Fruit fly (Drosophila melanogaster) whole organism, wandering third instar larva: ENCODE results near the gene CG31663.
A peak's percentile ranks its signal among the peaks of the same experiment; 100 is the strongest.

Experiments used
- Abd-B ChIP-seq: fragments of >200 bp; optimal IDR thresholded peaks from 2 replicates; lab custom pipeline; 2017; ENCODE audit warnings: missing biosample characterization, missing genetic modification characterization
- CG32264 ChIP-seq: fragments of 200-800 bp; sonication (Bioruptor generic); optimal IDR thresholded peaks from 2 replicates; lab custom pipeline; 2016; ENCODE audit warnings: missing biosample characterization, missing genetic modification characterization
- CG9705 ChIP-seq: fragments of 200-800 bp; sonication (Bioruptor generic); optimal IDR thresholded peaks from 2 replicates; lab custom pipeline; 2018; ENCODE audit warnings: missing biosample characterization, mild to moderate bottlenecking, missing genetic modification characterization
- CrebA ChIP-seq: fragments of 200-800 bp; sonication (Bioruptor generic); optimal IDR thresholded peaks from 2 replicates; lab custom pipeline; 2016; ENCODE audit warnings: missing biosample characterization, mild to moderate bottlenecking, missing genetic modification characterization, borderline replicate concordance
- Dfd ChIP-seq: fragments of >200 bp; optimal IDR thresholded peaks from 2 replicates; lab custom pipeline; 2017; ENCODE audit warnings: missing biosample characterization, missing genetic modification characterization
- GATAd ChIP-seq: sonication (Bioruptor generic); optimal IDR thresholded peaks from 2 replicates; lab custom pipeline; 2016; ENCODE audit warnings: missing biosample characterization, missing genetic modification characterization
- Hnf4 ChIP-seq: fragments of 200-800 bp; sonication (Bioruptor generic); optimal IDR thresholded peaks from 2 replicates; lab custom pipeline; 2016; ENCODE audit warnings: missing biosample characterization, mild to moderate bottlenecking, missing genetic modification characterization
- Hr78 ChIP-seq: fragments of >200 bp; optimal IDR thresholded peaks from 2 replicates; lab custom pipeline; 2017; ENCODE audit warnings: missing biosample characterization, missing genetic modification characterization
- Hr83 ChIP-seq: fragments of 200-300 bp; sonication (Bioruptor generic); optimal IDR thresholded peaks from 2 replicates; lab custom pipeline; 2016; ENCODE audit warnings: missing biosample characterization, mild to moderate bottlenecking, missing genetic modification characterization, moderate library complexity; ENCODE audit not compliant: poor library complexity, severe bottlenecking
- Jra ChIP-seq: sonication (Bioruptor generic); optimal IDR thresholded peaks from 2 replicates; lab custom pipeline; 2016; ENCODE audit warnings: missing biosample characterization, missing genetic modification characterization
- Myc ChIP-seq: fragments of >200 bp; optimal IDR thresholded peaks from 2 replicates; lab custom pipeline; 2017
- N ChIP-seq: fragments of >200 bp; optimal IDR thresholded peaks from 2 replicates; lab custom pipeline; 2018; ENCODE audit warnings: missing biosample characterization, missing external identifiers, missing genetic modification characterization
- Rel ChIP-seq, 2 experiments: fragments of 200-800 bp; sonication (Bioruptor generic) in 1 of 2; optimal IDR thresholded peaks; 2 replicates in 1 of 2; 3 replicates in 1 of 2; lab custom pipeline; 2016 to 2019; ENCODE audit warnings: mild to moderate bottlenecking in 2 of 2, missing biosample characterization in 2 of 2, missing genetic modification characterization in 2 of 2, moderate library complexity in 1 of 2
- Vsx2 ChIP-seq: fragments of 200-300, 225-300 bp; sonication (Bioruptor generic); optimal IDR thresholded peaks from 2 replicates; lab custom pipeline; 2018; ENCODE audit warnings: missing biosample characterization, missing genetic modification characterization; ENCODE audit not compliant: partially characterized antibody
- br ChIP-seq: fragments of 200-800 bp; sonication (Bioruptor generic); optimal IDR thresholded peaks from 2 replicates; lab custom pipeline; 2016; ENCODE audit warnings: missing biosample characterization, missing genetic modification characterization
- brk ChIP-seq: fragments of 200-800 bp; sonication (Bioruptor generic); optimal IDR thresholded peaks from 2 replicates; lab custom pipeline; 2016; ENCODE audit warnings: missing biosample characterization, mild to moderate bottlenecking, missing genetic modification characterization
- dl ChIP-seq, 2 experiments: fragments of 175-275, 200-275 bp in 1 of 2; fragments of 200-275 bp in 1 of 2; sonication (Bioruptor generic); optimal IDR thresholded peaks; lab custom pipeline; 2018; ENCODE audit warnings: mild to moderate bottlenecking in 2 of 2, missing biosample characterization in 2 of 2, missing genetic modification characterization in 2 of 2, moderate library complexity in 2 of 2; ENCODE audit not compliant: partially characterized antibody in 2 of 2, insufficient read depth in 1 of 2
- dmrt93B ChIP-seq: fragments of 200-800 bp; sonication (Bioruptor generic); optimal IDR thresholded peaks from 2 replicates; lab custom pipeline; 2018; ENCODE audit warnings: missing biosample characterization, mild to moderate bottlenecking, missing genetic modification characterization
- ey ChIP-seq: fragments of 200-800 bp; sonication (Bioruptor generic); optimal IDR thresholded peaks from 2 replicates; lab custom pipeline; 2016; ENCODE audit warnings: missing biosample characterization, missing genetic modification characterization
- foxo ChIP-seq, 2 experiments: fragments of 200-800 bp; sonication (Bioruptor generic); optimal IDR thresholded peaks; 2 replicates in 1 of 2; 3 replicates in 1 of 2; lab custom pipeline; 2016 to 2017; ENCODE audit warnings: missing biosample characterization in 2 of 2, missing genetic modification characterization in 2 of 2
- fru ChIP-seq: fragments of 200-800 bp; sonication (Bioruptor generic); optimal IDR thresholded peaks from 3 replicates; lab custom pipeline; 2016; ENCODE audit warnings: missing biosample characterization, mild to moderate bottlenecking, missing genetic modification characterization
- h ChIP-seq: fragments of 200-800 bp; sonication (Bioruptor generic); optimal IDR thresholded peaks from 3 replicates; lab custom pipeline; 2016; ENCODE audit warnings: missing biosample characterization, mild to moderate bottlenecking, missing genetic modification characterization
- lola ChIP-seq: fragments of >200 bp; optimal IDR thresholded peaks from 2 replicates; lab custom pipeline; 2017; ENCODE audit warnings: missing biosample characterization, missing genetic modification characterization
- psq ChIP-seq: fragments of 200-800 bp; sonication (Bioruptor generic); optimal IDR thresholded peaks from 3 replicates; lab custom pipeline; 2017; ENCODE audit warnings: missing biosample characterization, mild to moderate bottlenecking, missing genetic modification characterization, moderate library complexity
- rgr ChIP-seq: fragments of 200-800 bp; sonication (Bioruptor generic); optimal IDR thresholded peaks from 3 replicates; lab custom pipeline; 2016; ENCODE audit warnings: missing biosample characterization, mild to moderate bottlenecking, missing genetic modification characterization
- sv ChIP-seq: fragments of 200-800 bp; sonication (Bioruptor generic); optimal IDR thresholded peaks from 3 replicates; lab custom pipeline; 2016; ENCODE audit warnings: missing biosample characterization, missing genetic modification characterization
- tai ChIP-seq: sonication (Bioruptor generic); optimal IDR thresholded peaks from 2 replicates; lab custom pipeline; 2016; ENCODE audit warnings: missing biosample characterization, missing genetic modification characterization
- usp ChIP-seq: fragments of >200 bp; optimal IDR thresholded peaks from 2 replicates; lab custom pipeline; 2017; ENCODE audit warnings: missing biosample characterization, missing genetic modification characterization
- woc ChIP-seq: sonication (Bioruptor generic); optimal IDR thresholded peaks from 2 replicates; lab custom pipeline; 2016; ENCODE audit warnings: missing biosample characterization, mild to moderate bottlenecking, missing genetic modification characterization

Gene CG31663

dm6 chr2L:1861994-1862393 is 19.3 kb downstream of the CG31663 start:
- TF ChIP-seq tai (GFP tag; lab: Kevin White, UChicago) (no peak), fru (GFP tag; lab: Kevin White, UChicago) (peak; percentile 20), GATAd (no peak)

dm6 chr2L:1839019-1839418 is 42.3 kb downstream of the CG31663 start:
- TF ChIP-seq CG9705 (no peak), Jra (no peak), GATAd (no peak), Hnf4 (GFP tag; lab: Kevin White, UChicago) (no peak), br (GFP tag; lab: Kevin White, UChicago) (no peak), h (GFP tag; lab: Kevin White, UChicago) (no peak)
- TF ChIP-seq, all 38 proteins: peak for 0

DNA sequence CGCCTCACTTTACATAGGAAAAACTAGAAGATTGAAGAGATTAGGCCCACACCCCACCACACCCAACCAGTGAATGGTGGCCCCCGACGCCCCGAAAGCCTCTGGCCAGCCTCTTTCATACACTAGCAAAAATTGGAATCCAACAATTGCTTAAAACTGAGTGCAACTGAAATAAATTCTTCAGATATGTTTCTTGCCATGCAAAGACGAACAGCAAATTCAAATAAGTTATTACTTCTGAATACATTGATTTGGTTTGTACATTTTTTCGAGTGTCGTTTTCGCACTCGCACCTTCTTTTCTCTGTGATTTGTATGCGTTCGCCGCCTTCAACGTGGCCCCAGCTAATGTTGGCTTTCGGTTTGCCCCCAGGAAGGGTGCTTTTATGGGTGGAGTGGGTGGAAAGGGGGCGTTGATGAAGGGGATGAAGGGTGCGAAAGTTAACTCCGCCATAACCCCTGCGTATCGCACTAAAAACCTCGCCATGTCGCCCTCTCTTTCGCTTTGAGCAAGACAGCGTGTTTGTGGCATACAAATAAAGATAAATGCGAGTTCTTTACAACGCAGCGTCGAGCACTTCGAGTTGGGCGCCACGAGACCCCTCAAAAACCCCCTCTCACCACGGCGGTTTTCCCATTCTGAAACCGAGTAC is 43.4 kb downstream of the CG31663 start:
- no peak for TF ChIP-seq foxo (GFP tag; optimal IDR thresholded peaks at IDR 0.05; lab: Kevin White, UChicago)
- TF ChIP-seq Dfd (GFP tag; lab: Kevin White, UChicago) = no peak
- TF ChIP-seq Myc (lab: Kevin White, UChicago) = no peak
- no peak for TF ChIP-seq Vsx2 (GFP tag; lab: Kevin White, UChicago)
- no peak for TF ChIP-seq psq (GFP tag; lab: Kevin White, UChicago)

DNA sequence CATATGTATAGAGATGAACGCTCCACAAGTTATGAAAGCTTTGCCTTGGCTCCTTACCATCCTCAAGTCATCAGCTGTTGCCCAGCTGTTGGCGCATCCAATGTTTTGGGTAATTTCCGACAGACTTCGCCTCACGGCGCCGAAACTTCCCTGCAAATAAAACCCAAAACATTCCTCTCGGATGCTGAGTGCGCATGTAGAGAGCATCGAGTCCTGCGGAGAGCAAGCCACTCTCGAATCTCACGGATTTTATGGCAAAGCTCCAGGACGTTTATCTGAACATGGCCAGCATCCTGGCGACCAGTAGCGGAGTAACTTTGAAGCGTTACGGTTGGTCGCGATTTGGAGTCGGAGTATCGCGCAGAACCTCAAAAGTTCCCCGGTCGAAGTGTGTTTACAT is 45.0 kb downstream of the CG31663 start, which contains the start of gene wry:
Gene wry (plus strand): TSS at position 301 of the 400 bp plus-strand sequence.
- TF ChIP-seq tai (GFP tag; lab: Kevin White, UChicago) = no peak
- TF ChIP-seq woc (GFP tag; lab: Kevin White, UChicago) = no peak
- TF ChIP-seq CrebA (GFP tag; lab: Kevin White, UChicago) = no peak
- no peak for TF ChIP-seq psq (GFP tag; lab: Kevin White, UChicago)
- no peak for TF ChIP-seq rgr (GFP tag; lab: Kevin White, UChicago)

DNA sequence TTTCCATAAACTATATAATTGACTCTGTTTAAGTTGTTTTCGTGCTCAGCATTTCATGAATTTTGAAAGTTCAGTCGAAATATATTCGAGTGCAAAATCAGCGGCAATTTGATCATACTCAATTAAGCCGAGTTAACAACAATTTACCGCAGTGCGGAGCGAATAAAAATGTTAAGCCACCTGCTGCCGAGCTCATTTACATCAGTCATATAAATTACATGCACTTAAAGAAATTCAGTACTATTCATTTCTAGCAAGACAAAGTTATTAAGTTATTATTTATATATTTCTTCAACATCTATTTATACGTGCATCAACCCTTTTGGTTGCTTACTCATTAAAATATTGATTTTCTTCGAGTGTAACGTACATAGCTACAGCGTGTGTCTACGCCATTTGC is 48.8 kb downstream of the CG31663 start, which contains the start of gene c-cup:
Gene c-cup (minus strand): TSS at position 101 of the 400 bp plus-strand sequence.
- no peak for TF ChIP-seq dl (GFP tag; optimal IDR thresholded peaks at IDR 0.05; lab: Kevin White, UChicago; ENCODE audit: insufficient read depth in 1 of 2, partially characterized antibody in 2 of 2)
- TF ChIP-seq ey (GFP tag; lab: Kevin White, UChicago) = no peak
- no peak for TF ChIP-seq h (GFP tag; lab: Kevin White, UChicago)
- TF ChIP-seq brk (GFP tag; lab: Kevin White, UChicago) = no peak
- no peak for TF ChIP-seq Dfd (GFP tag; lab: Kevin White, UChicago)
- no peak for TF ChIP-seq Jra
- TF ChIP-seq sv (GFP tag; lab: Kevin White, UChicago) = no peak
- TF ChIP-seq Rel (GFP tag; optimal IDR thresholded peaks at IDR 0.05; lab: Kevin White, UChicago) = no peak
- TF ChIP-seq Rel (tag; optimal IDR thresholded peaks at IDR 0.05; lab: Kevin White, UChicago) = no peak
- TF ChIP-seq CG32264 = no peak
- no peak for TF ChIP-seq lola (GFP tag; lab: Kevin White, UChicago)
- no peak for TF ChIP-seq Abd-B (GFP tag; lab: Kevin White, UChicago)
- no peak for TF ChIP-seq Hr78 (GFP tag; lab: Kevin White, UChicago)
- TF ChIP-seq Hr83 (GFP tag; lab: Kevin White, UChicago) = no peak
- no peak for TF ChIP-seq woc (GFP tag; lab: Kevin White, UChicago)

DNA sequence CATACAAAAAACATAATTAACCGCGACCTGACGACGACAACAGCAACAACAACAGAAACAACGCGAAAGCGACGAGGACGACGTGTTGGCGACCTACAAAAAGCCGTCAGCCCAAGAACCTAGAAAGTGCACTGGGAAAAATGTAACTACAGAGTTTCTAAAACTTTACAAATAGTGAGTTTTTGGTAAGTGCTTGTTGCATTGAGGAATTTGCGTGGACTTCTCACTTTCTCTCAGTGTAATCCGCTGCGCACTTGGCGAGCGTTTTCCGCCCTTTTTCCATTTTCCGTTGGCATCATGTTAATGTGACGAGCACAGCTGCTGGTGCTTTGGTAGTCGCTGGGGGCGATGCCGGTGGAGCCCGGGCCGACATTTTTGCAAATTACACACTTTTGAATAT is 53.0 kb downstream of the CG31663 start:
- TF ChIP-seq rgr (GFP tag; lab: Kevin White, UChicago) (no peak), Jra (no peak)

dm6 chr2L:1826400-1826799 is 54.9 kb downstream of the CG31663 start, which contains the start of gene CG31664:
TSS of gene CG31664 (minus strand) at chr2L:1826500.
- TF ChIP-seq CG9705 (no peak), fru (GFP tag; lab: Kevin White, UChicago) (no peak), N (GFP tag; lab: Kevin White, UChicago) (no peak), h (GFP tag; lab: Kevin White, UChicago) (no peak), psq (GFP tag; lab: Kevin White, UChicago) (no peak), woc (GFP tag; lab: Kevin White, UChicago) (no peak), usp (GFP tag; lab: Kevin White, UChicago) (no peak), dmrt93B (GFP tag; lab: Kevin White, UChicago) (no peak), Myc (lab: Kevin White, UChicago) (no peak), Jra (no peak), br (GFP tag; lab: Kevin White, UChicago) (no peak)
